Fruit fly (Drosophila melanogaster) whole organism, embryonic: Measurements from ENCODE around the gene PGAP2.

Experiments
- BtbVII ChIP-seq: fragments of 200-800 bp; sonication (Bioruptor generic); optimal IDR thresholded peaks from 3 replicates; lab custom pipeline; 2017; ENCODE audit warnings: missing biosample characterization, mild to moderate bottlenecking, missing genetic modification characterization
- CG12769 ChIP-seq: fragments of 200-800 bp; sonication (Bioruptor generic); optimal IDR thresholded peaks from 2 replicates; lab custom pipeline; 2019; ENCODE audit warnings: missing biosample characterization, mild to moderate bottlenecking, missing genetic modification characterization, moderate library complexity
- CG13296 ChIP-seq: fragments of 200-800 bp; sonication (Bioruptor generic); optimal IDR thresholded peaks from 3 replicates; lab custom pipeline; 2018; ENCODE audit warnings: missing biosample characterization, mild to moderate bottlenecking, missing genetic modification characterization
- CG1602 ChIP-seq: fragments of 200-800 bp; sonication (Bioruptor generic); optimal IDR thresholded peaks from 3 replicates; lab custom pipeline; 2016; ENCODE audit warnings: missing biosample characterization, missing genetic modification characterization
- CG16863 ChIP-seq: fragments of 200-800 bp; sonication (Bioruptor generic); optimal IDR thresholded peaks from 3 replicates; lab custom pipeline; 2016; ENCODE audit warnings: missing biosample characterization, missing genetic modification characterization
- CG17361 ChIP-seq: fragments of 200-800 bp; sonication (Bioruptor generic); IDR thresholded peaks from 3 replicates; pipeline ENCODE4 v1.3.6; 2022; ENCODE audit warnings: missing biosample characterization, missing genetic modification characterization
- CG18619 ChIP-seq: fragments of 200-800 bp; sonication (Bioruptor generic); optimal IDR thresholded peaks from 3 replicates; lab custom pipeline; 2017; ENCODE audit warnings: missing biosample characterization, mild to moderate bottlenecking, missing genetic modification characterization
- CG2199 ChIP-seq: fragments of 200-800 bp; sonication (Bioruptor generic); IDR thresholded peaks from 3 replicates; pipeline ENCODE4 v1.3.6; 2022; ENCODE audit warnings: missing biosample characterization, missing genetic modification characterization
- CG31365 ChIP-seq: fragments of 200-800 bp; sonication (Bioruptor generic); optimal IDR thresholded peaks from 2 replicates; lab custom pipeline; 2018; ENCODE audit warnings: missing biosample characterization, mild to moderate bottlenecking, missing genetic modification characterization
- CG32772 ChIP-seq: fragments of 200-800 bp; sonication (Bioruptor generic); IDR thresholded peaks from 2 replicates; pipeline ENCODE4 v1.3.6; 2022; ENCODE audit warnings: missing biosample characterization, missing genetic modification characterization
- CG43689 ChIP-seq: fragments of 200-800 bp; sonication (Bioruptor generic); IDR thresholded peaks from 2 replicates; pipeline ENCODE4 v1.3.6; 2022; ENCODE audit warnings: missing biosample characterization, missing genetic modification characterization
- CG4404 ChIP-seq: fragments of 200-800 bp; sonication (Bioruptor generic); IDR thresholded peaks from 2 replicates; pipeline ENCODE4 v1.3.6; 2022; ENCODE audit warnings: missing biosample characterization, missing genetic modification characterization
- CG4707 ChIP-seq: fragments of 200-800 bp; sonication (Bioruptor generic); optimal IDR thresholded peaks from 2 replicates; lab custom pipeline; 2018; ENCODE audit warnings: missing biosample characterization, mild to moderate bottlenecking, missing genetic modification characterization, moderate library complexity
- CG7745 ChIP-seq: fragments of 200-800 bp; sonication (Bioruptor generic); optimal IDR thresholded peaks from 2 replicates; lab custom pipeline; 2018; ENCODE audit warnings: missing biosample characterization, mild to moderate bottlenecking, missing genetic modification characterization, moderate library complexity
- CG8290 ChIP-seq, 3 experiments: fragments of 200-800 bp; sonication (Bioruptor generic); optimal IDR thresholded peaks; 2 replicates each; lab custom pipeline; 2016 to 2019; ENCODE audit warnings: missing biosample characterization in 3 of 3, missing genetic modification characterization in 3 of 3, mild to moderate bottlenecking in 2 of 3, moderate library complexity in 1 of 3
- CG8388 ChIP-seq: fragments of 200-800 bp; sonication (Bioruptor generic); optimal IDR thresholded peaks from 2 replicates; lab custom pipeline; 2019; ENCODE audit warnings: missing biosample characterization, mild to moderate bottlenecking, missing genetic modification characterization, moderate library complexity
- CG8765 ChIP-seq: fragments of 200-800 bp; sonication (Bioruptor generic); IDR thresholded peaks from 2 replicates; pipeline ENCODE4 v1.3.6; 2022; ENCODE audit warnings: missing biosample characterization, missing genetic modification characterization
- CoRest ChIP-seq: fragments of 200-800 bp; sonication (Bioruptor generic); optimal IDR thresholded peaks from 3 replicates; lab custom pipeline; 2018; ENCODE audit warnings: missing biosample characterization, mild to moderate bottlenecking, missing genetic modification characterization, moderate library complexity
- Dad ChIP-seq: fragments of 200-800 bp; sonication (Bioruptor generic); optimal IDR thresholded peaks from 3 replicates; lab custom pipeline; 2016; ENCODE audit warnings: missing biosample characterization, missing genetic modification characterization
- Dfd ChIP-seq, 2 experiments: fragments of >200 bp; optimal IDR thresholded peaks; 2 replicates each; lab custom pipeline; 2017; ENCODE audit warnings: missing biosample characterization in 2 of 2, missing genetic modification characterization in 2 of 2
- Dll ChIP-seq: fragments of 200-800 bp; sonication (Bioruptor generic); IDR thresholded peaks from 4 replicates; pipeline ENCODE4 v1.3.6; 2022; ENCODE audit warnings: missing biosample characterization, missing genetic modification characterization; ENCODE audit not compliant: partially characterized antibody
- HHEX ChIP-seq: fragments of 200-800 bp; sonication (Bioruptor generic); optimal IDR thresholded peaks from 3 replicates; lab custom pipeline; 2017; ENCODE audit warnings: missing biosample characterization, mild to moderate bottlenecking, missing genetic modification characterization, missing genetic modification reagents
- Hr3 ChIP-seq: fragments of 200-800 bp; sonication (Bioruptor generic); optimal IDR thresholded peaks from 3 replicates; lab custom pipeline; 2016; ENCODE audit warnings: missing biosample characterization, missing genetic modification characterization
- Hr78 ChIP-seq, 2 experiments: fragments of 200-800 bp in 1 of 2; fragments of >200 bp in 1 of 2; sonication (Bioruptor generic) in 1 of 2; optimal IDR thresholded peaks; 2 replicates each; lab custom pipeline; 2017 to 2019; ENCODE audit warnings: missing biosample characterization in 2 of 2, missing genetic modification characterization in 2 of 2, mild to moderate bottlenecking in 1 of 2, moderate library complexity in 1 of 2
- NC2β ChIP-seq: fragments of 200-800 bp; sonication (Bioruptor generic); optimal IDR thresholded peaks from 2 replicates; lab custom pipeline; 2016; ENCODE audit warnings: missing biosample characterization, missing genetic modification characterization
- NfI ChIP-seq: fragments of 200-800 bp; sonication (Bioruptor generic); optimal IDR thresholded peaks from 3 replicates; lab custom pipeline; 2018; ENCODE audit warnings: missing biosample characterization, mild to moderate bottlenecking, missing genetic modification characterization, moderate library complexity
- Poxn ChIP-seq: fragments of 200-800 bp; sonication (Bioruptor generic); IDR thresholded peaks from 2 replicates; pipeline ENCODE4 v1.3.6; 2022; ENCODE audit warnings: missing biosample characterization, missing genetic modification characterization
- Ravus ChIP-seq: fragments of 200-800 bp; sonication (Bioruptor generic); IDR thresholded peaks from 2 replicates; pipeline ENCODE4 v1.3.6; 2022; ENCODE audit warnings: missing biosample characterization, missing genetic modification characterization
- Sox102F ChIP-seq: fragments of 200-800 bp; sonication (Bioruptor generic); optimal IDR thresholded peaks from 2 replicates; lab custom pipeline; 2018; ENCODE audit warnings: missing biosample characterization, mild to moderate bottlenecking, missing genetic modification characterization, moderate library complexity
- Stat92E ChIP-seq, 3 experiments: fragments of >200 bp in 2 of 3; fragments of 200-800 bp in 1 of 3; sonication (Bioruptor generic) in 1 of 3; optimal IDR thresholded peaks; 2 replicates each; lab custom pipeline; 2017 to 2019; ENCODE audit warnings: missing biosample characterization in 3 of 3, missing genetic modification characterization in 3 of 3, mild to moderate bottlenecking in 1 of 3, moderate library complexity in 1 of 3
- Tbp ChIP-seq: fragments of >200 bp; optimal IDR thresholded peaks from 2 replicates; lab custom pipeline; 2018; ENCODE audit warnings: missing biosample characterization, missing genetic modification characterization
- ab ChIP-seq: fragments of 200-800 bp; sonication (Bioruptor generic); optimal IDR thresholded peaks from 2 replicates; lab custom pipeline; 2016; ENCODE audit warnings: missing biosample characterization, missing genetic modification characterization
- bsh ChIP-seq, 2 experiments: fragments of 200-800 bp; sonication (Bioruptor generic); optimal IDR thresholded peaks; 2 replicates each; lab custom pipeline; 2017 to 2018; ENCODE audit warnings: mild to moderate bottlenecking in 2 of 2, missing biosample characterization in 2 of 2, missing genetic modification characterization in 2 of 2, moderate library complexity in 1 of 2
- cato ChIP-seq: fragments of 200-800 bp; sonication (Bioruptor generic); optimal IDR thresholded peaks from 2 replicates; lab custom pipeline; 2016; ENCODE audit warnings: missing biosample characterization, missing genetic modification characterization, borderline replicate concordance
- caup ChIP-seq: fragments of 200-800 bp; sonication (Bioruptor generic); optimal IDR thresholded peaks from 3 replicates; lab custom pipeline; 2017; ENCODE audit warnings: missing biosample characterization, mild to moderate bottlenecking, missing genetic modification characterization, moderate library complexity; ENCODE audit not compliant: severe bottlenecking
- dan ChIP-seq: fragments of 200-800 bp; sonication (Bioruptor generic); IDR thresholded peaks from 2 replicates; pipeline ENCODE4 v1.3.6; 2022; ENCODE audit warnings: missing biosample characterization, missing genetic modification characterization
- emc ChIP-seq: fragments of 200-800 bp; sonication (Bioruptor generic); optimal IDR thresholded peaks from 2 replicates; lab custom pipeline; 2016; ENCODE audit warnings: missing biosample characterization, missing genetic modification characterization
- ems ChIP-seq: fragments of 200-800 bp; sonication (Bioruptor generic); optimal IDR thresholded peaks from 3 replicates; lab custom pipeline; 2016; ENCODE audit warnings: missing biosample characterization, missing genetic modification characterization
- gcm2 ChIP-seq: fragments of 200-800 bp; sonication (Bioruptor generic); optimal IDR thresholded peaks from 2 replicates; lab custom pipeline; 2016; ENCODE audit warnings: missing biosample characterization, missing genetic modification characterization
- gsb-n ChIP-seq: fragments of 200-800 bp; sonication (Bioruptor generic); optimal IDR thresholded peaks from 3 replicates; lab custom pipeline; 2018; ENCODE audit warnings: missing biosample characterization, mild to moderate bottlenecking, missing genetic modification characterization
- gt ChIP-seq: fragments of 200-800 bp; sonication (Bioruptor generic); IDR thresholded peaks from 2 replicates; pipeline ENCODE4 v1.3.6; 2022; ENCODE audit warnings: missing biosample characterization, missing genetic modification characterization
- jumu ChIP-seq: fragments of 200-800 bp; sonication (Bioruptor generic); optimal IDR thresholded peaks from 3 replicates; lab custom pipeline; 2016; ENCODE audit warnings: missing biosample characterization, missing genetic modification characterization
- klu ChIP-seq: fragments of 200-800 bp; sonication (Bioruptor generic); IDR thresholded peaks from 2 replicates; pipeline ENCODE4 v1.3.6; 2022; ENCODE audit warnings: missing biosample characterization, missing genetic modification characterization
- oc ChIP-seq: fragments of 200-800 bp; sonication (Bioruptor generic); optimal IDR thresholded peaks from 2 replicates; lab custom pipeline; 2018; ENCODE audit warnings: missing biosample characterization, mild to moderate bottlenecking, missing genetic modification characterization, moderate library complexity
- pho ChIP-seq: fragments of 200-800 bp; sonication (Bioruptor generic); optimal IDR thresholded peaks from 2 replicates; lab custom pipeline; 2016; ENCODE audit warnings: missing biosample characterization, missing genetic modification characterization
- repo ChIP-seq: fragments of 200-800 bp; sonication (Bioruptor generic); optimal IDR thresholded peaks from 2 replicates; lab custom pipeline; 2016; ENCODE audit warnings: missing biosample characterization, missing genetic modification characterization
- sens ChIP-seq: fragments of 200-800 bp; sonication (Bioruptor generic); peaks from one replicate; lab custom pipeline; 2016; ENCODE audit warnings: missing biosample characterization, missing genetic modification characterization
- ttk ChIP-seq: fragments of 200-800 bp; sonication (Bioruptor generic); IDR thresholded peaks from 2 replicates; pipeline ENCODE4 v2.1.2; 2022; ENCODE audit warnings: missing biosample characterization, missing genetic modification characterization
- vfl ChIP-seq: fragments of 200-800 bp; sonication (Bioruptor generic); optimal IDR thresholded peaks from 2 replicates; lab custom pipeline; 2016; ENCODE audit warnings: missing biosample characterization, missing genetic modification characterization

Gene PGAP2

DNA sequence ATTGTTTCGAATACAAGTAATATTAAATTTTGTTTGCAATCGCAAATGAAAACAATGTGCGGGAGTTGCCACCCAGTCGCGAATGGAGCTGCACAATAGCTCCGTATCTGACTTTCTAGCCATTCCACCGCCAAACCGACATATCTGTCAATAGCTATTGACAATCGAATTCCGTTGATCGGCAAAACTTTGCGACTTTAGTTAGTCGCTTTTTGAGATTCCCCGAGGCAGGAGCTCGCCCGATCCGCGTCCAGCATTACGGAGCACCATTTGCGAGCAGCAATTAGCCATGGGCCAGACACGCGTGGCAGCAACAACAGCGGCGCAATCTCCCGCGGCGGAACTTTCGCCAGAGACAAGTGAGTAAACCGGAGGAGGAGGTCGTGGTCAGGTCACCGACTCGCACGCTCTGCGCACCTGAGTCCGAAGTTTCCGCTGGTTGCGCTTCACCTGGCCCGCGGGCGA is 33.4 kb upstream of the PGAP2 start, which contains the start of the genes CG4291 and kraken (continued):
- TF ChIP-seq Stat92E (GFP tag; optimal IDR thresholded peaks at IDR 0.05; lab: Kevin White, UChicago) (peak in 1 of 3 experiments; percentile 56), cato (GFP tag; lab: Kevin White, UChicago) (no peak), CG1602 (GFP tag; lab: Kevin White, UChicago) (peak; percentile 29), NfI (GFP tag; lab: Kevin White, UChicago) (peak; percentile 70), CG4404 (GFP tag; lab: Robert Waterston, UW) (peak; percentile 14; the same call in 1 of the 2 replicates), CG17361 (GFP tag; lab: Robert Waterston, UW) (0 out of 3 replicates have a peak, but pooled peaks have one; percentile 22), emc (peak; percentile 26), Sox102F (GFP tag; lab: Kevin White, UChicago) (peak; percentile 36), CG8765 (GFP tag; lab: Robert Waterston, UW) (no peak), Hr3 (peak; percentile 20), CG43689 (no peak), klu (peak; percentile 47; the same call in 1 of the 2 replicates), CG13296 (GFP tag; lab: Kevin White, UChicago) (peak; percentile 63), gcm2 (no peak), pho (peak; percentile 59), vfl (peak; percentile 68), ems (GFP tag; lab: Kevin White, UChicago) (peak; percentile 45), Dll (0 out of 4 replicates have a peak, but pooled peaks have one; percentile 37), CG7745 (no peak), Poxn (GFP tag; lab: Robert Waterston, UW) (no peak), CG31365 (tag; lab: Kevin White, UChicago) (no peak), gsb-n (peak; percentile 63), CG18619 (GFP tag; lab: Kevin White, UChicago) (no peak), jumu (GFP tag; lab: Kevin White, UChicago) (no peak), sens (peak; percentile 84), ttk (GFP tag; lab: Robert Waterston, UW) (peak; percentile 47; the same call in 1 of the 2 replicates), Tbp (GFP tag; lab: Kevin White, UChicago) (no peak), Hr78 (GFP tag; optimal IDR thresholded peaks at IDR 0.05; lab: Kevin White, UChicago) (peak in 1 of 2 experiments; percentile 84), CoRest (tag; lab: Kevin White, UChicago) (peak; percentile 23), ab (GFP tag; lab: Kevin White, UChicago) (no peak), CG2199 (GFP tag; lab: Robert Waterston, UW) (peak; percentile 57; the same call in 1 of the 3 replicates), BtbVII (GFP tag; lab: Kevin White, UChicago) (peak; percentile 29), HHEX (GFP tag; lab: Kevin White, UChicago) (peak; percentile 39), CG16863 (GFP tag; lab: Kevin White, UChicago) (peak; percentile 1), CG12769 (tag; lab: Kevin White, UChicago) (peak; percentile 73), CG32772 (GFP tag; lab: Robert Waterston, UW) (0 out of 2 replicates have a peak, but pooled peaks have one; percentile 30), gt (GFP tag; lab: Robert Waterston, UW) (no peak), Ravus (GFP tag; lab: Robert Waterston, UW) (no peak), CG8290 (GFP tag; optimal IDR thresholded peaks at IDR 0.05; lab: Kevin White, UChicago) (no peak), CG8290 (tag; optimal IDR thresholded peaks at IDR 0.05; lab: Kevin White, UChicago) (peak in 1 of 2 experiments; percentile 95), NC2β (GFP tag; lab: Kevin White, UChicago) (no peak), CG8388 (GFP tag; lab: Kevin White, UChicago) (peak; percentile 3), dan (GFP tag; lab: Robert Waterston, UW) (no peak), bsh (GFP tag; optimal IDR thresholded peaks at IDR 0.05; lab: Kevin White, UChicago) (peak in 1 of 2 experiments; percentile 41), CG4707 (no peak), caup (GFP tag; lab: Kevin White, UChicago) (peak; percentile 55), Dfd (GFP tag; optimal IDR thresholded peaks at IDR 0.05; lab: Kevin White, UChicago) (no peak), Dad (GFP tag; lab: Kevin White, UChicago) (peak; percentile 58), oc (tag; lab: Kevin White, UChicago) (no peak), repo (GFP tag; lab: Kevin White, UChicago) (no peak)
